Fruit fly (Drosophila melanogaster): Measurements from ENCODE around the gene CG12992.

DNA sequence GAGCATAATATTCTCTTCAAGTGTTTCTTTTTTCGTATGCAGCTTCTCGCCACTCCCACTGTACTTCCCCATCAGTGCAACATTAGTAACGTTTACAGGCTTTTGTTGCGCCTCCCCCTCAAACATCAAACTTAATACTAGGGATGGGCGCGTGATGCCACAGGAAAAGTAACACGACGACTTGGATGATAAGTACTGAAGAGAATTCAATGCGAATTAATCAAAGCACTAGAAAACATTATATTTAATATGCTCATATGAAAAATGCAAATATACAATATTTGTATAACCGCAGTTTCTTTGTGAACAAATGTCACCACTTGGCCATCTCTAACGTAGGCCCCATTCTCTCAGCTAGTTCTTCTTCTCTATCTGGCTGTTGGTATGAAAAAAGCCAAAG lies 33.5 kb upstream of the CG12992 start:
- TF ChIP-seq pan (optimal IDR thresholded peaks at IDR 0.05): no peak
- TF ChIP-seq CG8478 (optimal IDR thresholded peaks at IDR 0.05): no peak
- TF ChIP-seq Dll (optimal IDR thresholded peaks at IDR 0.05): no peak

Measured in whole organism.